Worm (Caenorhabditis elegans) whole organism, L4 larva: ENCODE results near the gene R12C12.9.

Experiments used
- D1046.2 ChIP-seq: fragments of 200-800 bp; sonication (Bioruptor generic); IDR thresholded peaks from 2 replicates; pipeline ENCODE4 v1.3.6; 2022; ENCODE audit warnings: missing genetic modification characterization, missing compliant biosample characterization
- F26F4.8 ChIP-seq: fragments of 200-800 bp; sonication (Bioruptor generic); conservative IDR thresholded peaks from 2 replicates; pipeline ENCODE4 v1.3.6; 2022; ENCODE audit warnings: missing genetic modification characterization, missing compliant biosample characterization
- Y48G9A.11 ChIP-seq: fragments of 200-800 bp; sonication (Bioruptor generic); IDR thresholded peaks from 2 replicates; pipeline ENCODE4 v1.3.6; 2022; ENCODE audit warnings: missing genetic modification reagents, missing genetic modification characterization, missing compliant biosample characterization
- Y75B8A.6 ChIP-seq: fragments of 200-800 bp; sonication (Bioruptor generic); IDR thresholded peaks from 2 replicates; pipeline ENCODE4 v1.3.6; 2022; ENCODE audit warnings: missing genetic modification reagents, missing genetic modification characterization, missing compliant biosample characterization
- arid-1 ChIP-seq: fragments of 200-800 bp; sonication (Bioruptor generic); conservative IDR thresholded peaks from 2 replicates; pipeline ENCODE4 v1.3.6; 2022; ENCODE audit warnings: missing genetic modification reagents, missing genetic modification characterization, missing compliant biosample characterization
- attf-4 ChIP-seq: sonication (generic microtip); optimal IDR thresholded peaks from 3 replicates; lab custom pipeline; 2017; ENCODE audit warnings: missing biosample characterization, missing genetic modification characterization
- ceh-82 ChIP-seq: sonication (generic microtip); optimal IDR thresholded peaks from 2 replicates; lab custom pipeline; 2017; ENCODE audit warnings: missing biosample characterization, missing genetic modification characterization
- ctbp-1 ChIP-seq: fragments of 200-800 bp; sonication (Bioruptor generic); IDR thresholded peaks from 2 replicates; pipeline ENCODE4 v1.3.6; 2022; ENCODE audit warnings: missing genetic modification reagents, missing genetic modification characterization, missing compliant biosample characterization
- daf-16 ChIP-seq, 3 experiments: sonication (generic microtip); optimal IDR thresholded peaks; 2 replicates each; lab custom pipeline; 2016 to 2017; ENCODE audit warnings: missing genetic modification characterization in 3 of 3, missing genetic modification reagents in 3 of 3, mild to moderate bottlenecking in 2 of 3, missing compliant biosample characterization in 2 of 3, missing biosample characterization in 1 of 3, moderate library complexity in 1 of 3
- dmd-6 ChIP-seq: fragments of 200-800 bp; sonication (Bioruptor generic); IDR thresholded peaks from 2 replicates; pipeline ENCODE4 v1.3.6; 2022; ENCODE audit warnings: missing genetic modification reagents, missing genetic modification characterization, missing compliant biosample characterization
- dmd-8 ChIP-seq: fragments of 200-800 bp; sonication (Bioruptor generic); IDR thresholded peaks from 2 replicates; pipeline ENCODE4 v1.3.6; 2022; ENCODE audit warnings: missing genetic modification characterization, missing compliant biosample characterization
- dpl-1 ChIP-seq: fragments of 150-350 bp; optimal IDR thresholded peaks from 2 replicates; lab custom pipeline; 2014; ENCODE audit warnings: missing biosample characterization, missing genetic modification reagents, missing genetic modification characterization
- dve-1 ChIP-seq: sonication (generic microtip); optimal IDR thresholded peaks from 2 replicates; lab custom pipeline; 2017; ENCODE audit warnings: antibody characterized with exemption, mild to moderate bottlenecking, missing genetic modification characterization, missing compliant biosample characterization; ENCODE audit not compliant: insufficient read depth
- egl-43 ChIP-seq: fragments of 200-800 bp; sonication (Bioruptor generic); IDR thresholded peaks from 2 replicates; pipeline ENCODE4 v1.3.6; 2022; ENCODE audit warnings: missing genetic modification reagents, missing genetic modification characterization, missing compliant biosample characterization
- hlh-30 ChIP-seq: sonication (generic microtip); optimal IDR thresholded peaks from 2 replicates; lab custom pipeline; 2017; ENCODE audit warnings: antibody characterized with exemption, mild to moderate bottlenecking, missing genetic modification characterization, missing compliant biosample characterization; ENCODE audit not compliant: insufficient read depth
- lim-7 ChIP-seq: fragments of 200-800 bp; sonication (Bioruptor generic); IDR thresholded peaks from 2 replicates; pipeline ENCODE4 v1.3.6; 2022; ENCODE audit warnings: missing genetic modification characterization, missing compliant biosample characterization
- lin-1 ChIP-seq: fragments of 200-800 bp; sonication (Bioruptor generic); IDR thresholded peaks from 2 replicates; pipeline ENCODE4 v1.3.6; 2022; ENCODE audit warnings: missing genetic modification reagents, missing genetic modification characterization, missing compliant biosample characterization
- lin-38 ChIP-seq: fragments of 200-800 bp; sonication (Bioruptor generic); IDR thresholded peaks from 2 replicates; pipeline ENCODE4 v1.3.6; 2022; ENCODE audit warnings: missing genetic modification reagents, missing genetic modification characterization, missing compliant biosample characterization
- lsy-2 ChIP-seq, 2 experiments: fragments of 150-350 bp in 1 of 2; sonication (generic microtip) in 1 of 2; optimal IDR thresholded peaks; 2 replicates each; lab custom pipeline; 2014 to 2017; ENCODE audit warnings: missing biosample characterization in 2 of 2, missing genetic modification characterization in 2 of 2
- madf-5 ChIP-seq, 2 experiments: fragments of 200-800 bp; sonication (Bioruptor generic); IDR thresholded peaks; 2 replicates each; pipeline ENCODE4 v1.3.6; 2022; ENCODE audit warnings: missing compliant biosample characterization in 2 of 2, missing genetic modification characterization in 2 of 2
- madf-9 ChIP-seq: fragments of 200-800 bp; sonication (Bioruptor generic); conservative IDR thresholded peaks from 2 replicates; pipeline ENCODE4 v1.3.6; 2022; ENCODE audit warnings: missing genetic modification reagents, missing genetic modification characterization, missing compliant biosample characterization
- mes-2 ChIP-seq: sonication (generic microtip); optimal IDR thresholded peaks from 2 replicates; lab custom pipeline; 2016; ENCODE audit warnings: missing genotype, mild to moderate bottlenecking, missing genetic modification characterization, missing compliant biosample characterization; ENCODE audit not compliant: poor library complexity, severe bottlenecking
- nhr-11 ChIP-seq: fragments of 150-350 bp; optimal IDR thresholded peaks from 2 replicates; lab custom pipeline; 2014; ENCODE audit warnings: missing biosample characterization, missing genetic modification characterization
- nhr-28 ChIP-seq: fragments of 150-350 bp; optimal IDR thresholded peaks from 2 replicates; lab custom pipeline; 2014; ENCODE audit warnings: missing biosample characterization, missing genetic modification characterization
- nhr-48 ChIP-seq: sonication (generic microtip); optimal IDR thresholded peaks from 2 replicates; lab custom pipeline; 2016; ENCODE audit warnings: mild to moderate bottlenecking, missing genetic modification characterization, missing compliant biosample characterization
- nhr-77 ChIP-seq: fragments of 150-350 bp; optimal IDR thresholded peaks from 2 replicates; lab custom pipeline; 2014; ENCODE audit warnings: missing biosample characterization, missing genetic modification characterization
- pqm-1 ChIP-seq: sonication (generic microtip); optimal IDR thresholded peaks from 2 replicates; lab custom pipeline; 2017; ENCODE audit warnings: missing biosample characterization, missing genetic modification characterization
- snpc-1.2 ChIP-seq: fragments of 200-800 bp; sonication (Bioruptor generic); IDR thresholded peaks from 2 replicates; pipeline ENCODE4 v1.3.6; 2022; ENCODE audit warnings: missing genetic modification reagents, missing genetic modification characterization, missing compliant biosample characterization
- tag-97 ChIP-seq: fragments of 200-800 bp; sonication (Bioruptor generic); IDR thresholded peaks from 2 replicates; pipeline ENCODE4 v1.3.6; 2022; ENCODE audit warnings: missing genetic modification characterization, missing compliant biosample characterization
- unc-39 ChIP-seq: sonication (generic microtip); optimal IDR thresholded peaks from 2 replicates; lab custom pipeline; 2017; ENCODE audit warnings: missing biosample characterization, missing genetic modification characterization
- ztf-11 ChIP-seq: fragments of 150-350 bp; optimal IDR thresholded peaks from 2 replicates; lab custom pipeline; 2014; ENCODE audit warnings: missing biosample characterization, missing genetic modification characterization

R12C12.9 gene

ce11 chrII:6061495-6061894, 36.7 kb upstream of the R12C12.9 start (continued):
- 0 out of 2 replicates have a peak, but pooled peaks have one; percentile 51 for TF ChIP-seq ctbp-1 (GFP tag; lab: Robert Waterston, UW)
- TF ChIP-seq, all 104 proteins: peak for 27

- TF ChIP-seq nhr-77 (no peak), nhr-28 (tag; lab: Kevin White, UChicago) (peak; percentile 76), tag-97 (GFP tag; lab: Robert Waterston, UW) (no peak), unc-39 (tag; lab: Kevin White, UChicago) (no peak), madf-9 (GFP tag; lab: Robert Waterston, UW) (no peak), mes-2 (tag; lab: Kevin White, UChicago) (peak; percentile 70), dpl-1 (peak; percentile 51), lsy-2 (tag; optimal IDR thresholded peaks at IDR 0.05; lab: Kevin White, UChicago) (peak in 1 of 2 experiments; percentile 55), daf-16 (GFP tag; optimal IDR thresholded peaks at IDR 0.05; lab: Kevin White, UChicago) (no peak), daf-16 (tag; optimal IDR thresholded peaks at IDR 0.05; lab: Kevin White, UChicago) (peak; percentile 4), lin-38 (GFP tag; lab: Robert Waterston, UW) (0 out of 2 replicates have a peak, but pooled peaks have one; percentile 26), hlh-30 (tag; lab: Kevin White, UChicago) (peak; percentile 30), dve-1 (peak; percentile 18), pqm-1 (tag; lab: Kevin White, UChicago) (peak; percentile 72)
These were observed 31.1 kb upstream of the R12C12.9 start, which contains the start of gene R12C12.7 for ce11 chrII:6055927-6056326. Gene R12C12.7 (minus strand): TSS chrII:6055985.

- TF ChIP-seq madf-5 (GFP tag; IDR thresholded peaks at IDR 0.05; lab: Robert Waterston, UW) (0 out of 4 replicates have a peak, but pooled peaks of 1 of the 2 experiments have one; percentile 26), arid-1 (GFP tag; lab: Robert Waterston, UW) (0 out of 2 replicates have a peak, but pooled peaks have one; percentile 43), lin-38 (GFP tag; lab: Robert Waterston, UW) (peak; percentile 65), D1046.2 (GFP tag; lab: Robert Waterston, UW) (peak; percentile 67; the same call in 1 of the 2 replicates), snpc-1.2 (GFP tag; lab: Robert Waterston, UW) (peak; percentile 65; the same call in 1 of the 2 replicates), Y48G9A.11 (GFP tag; lab: Robert Waterston, UW) (peak; percentile 49; the same call in 1 of the 2 replicates), dmd-8 (GFP tag; lab: Robert Waterston, UW) (0 out of 2 replicates have a peak, but pooled peaks have one; percentile 63), F26F4.8 (0 out of 2 replicates have a peak, but pooled peaks have one; percentile 31), lim-7 (GFP tag; lab: Robert Waterston, UW) (0 out of 2 replicates have a peak, but pooled peaks have one; percentile 58), lin-1 (0 out of 2 replicates have a peak, but pooled peaks have one; percentile 23), egl-43 (0 out of 2 replicates have a peak, but pooled peaks have one; percentile 15)
- TF ChIP-seq, all 104 proteins: peak for 11; not testable (repeated sequence) for 93
These were observed 29.8 kb upstream of the R12C12.9 start for ce11 chrII:6054561-6054960.

- TF ChIP-seq dmd-6 (GFP tag; lab: Robert Waterston, UW) (peak; percentile 47), daf-16 (GFP tag; optimal IDR thresholded peaks at IDR 0.05; lab: Kevin White, UChicago) (no peak), daf-16 (tag; optimal IDR thresholded peaks at IDR 0.05; lab: Kevin White, UChicago) (peak; percentile 29), ztf-11 (tag; lab: Kevin White, UChicago) (no peak), ceh-82 (no peak), nhr-28 (tag; lab: Kevin White, UChicago) (no peak), nhr-48 (tag; lab: Kevin White, UChicago) (peak; percentile 2), ctbp-1 (GFP tag; lab: Robert Waterston, UW) (no peak), Y75B8A.6 (GFP tag; lab: Robert Waterston, UW) (no peak), attf-4 (tag; lab: Kevin White, UChicago) (no peak), nhr-11 (tag; lab: Kevin White, UChicago) (no peak)
These were observed 25.3 kb upstream of the R12C12.9 start, which contains the start of gene gldc-1 for ce11 chrII:6050120-6050519. Gene gldc-1 (plus strand): TSS chrII:6050420.
